Worm (Caenorhabditis elegans): ENCODE data around the gene F29G9.1.

The F29G9.1 gene

ce11 chrV:6012401-6012800, 26.5 kb upstream of the F29G9.1 start:
- no peak for TF ChIP-seq nhr-111 (GFP tag; optimal IDR thresholded peaks at IDR 0.05)
- peak; percentile 32 for TF ChIP-seq T20F7.1 (GFP tag; optimal IDR thresholded peaks at IDR 0.05)
- no peak for TF ChIP-seq duxl-1 (tag; optimal IDR thresholded peaks at IDR 0.05; ENCODE audit: poor library complexity)
- no peak for TF ChIP-seq vab-7 (GFP tag; IDR thresholded peaks at IDR 0.05)
- TF ChIP-seq nhr-25 (tag; optimal IDR thresholded peaks at IDR 0.05; ENCODE audit: borderline replicate concordance, insufficient read depth), result no peak
- TF ChIP-seq mdt-29 (GFP tag; IDR thresholded peaks at IDR 0.05), result peak; percentile 28; the same call in 1 of the 2 replicates
- peak in 1 of 2 experiments; percentile 29 for TF ChIP-seq lsy-2 (tag; optimal IDR thresholded peaks at IDR 0.05)
- TF ChIP-seq aha-1 (tag), result peak; percentile 83
- peak; percentile 20 for TF ChIP-seq pqm-1 (tag; optimal IDR thresholded peaks at IDR 0.05)
- TF ChIP-seq mxl-3 (GFP tag; optimal IDR thresholded peaks at IDR 0.05), result no peak
- TF ChIP-seq D1046.2 (GFP tag; IDR thresholded peaks at IDR 0.05), result no peak
- no peak for TF ChIP-seq F44E2.7 (GFP tag; IDR thresholded peaks at IDR 0.05)
- TF ChIP-seq lin-38 (GFP tag; IDR thresholded peaks at IDR 0.05), result no peak
- peak; percentile 19 for TF ChIP-seq dve-1 (tag; optimal IDR thresholded peaks at IDR 0.05; ENCODE audit: insufficient read depth)

DNA sequence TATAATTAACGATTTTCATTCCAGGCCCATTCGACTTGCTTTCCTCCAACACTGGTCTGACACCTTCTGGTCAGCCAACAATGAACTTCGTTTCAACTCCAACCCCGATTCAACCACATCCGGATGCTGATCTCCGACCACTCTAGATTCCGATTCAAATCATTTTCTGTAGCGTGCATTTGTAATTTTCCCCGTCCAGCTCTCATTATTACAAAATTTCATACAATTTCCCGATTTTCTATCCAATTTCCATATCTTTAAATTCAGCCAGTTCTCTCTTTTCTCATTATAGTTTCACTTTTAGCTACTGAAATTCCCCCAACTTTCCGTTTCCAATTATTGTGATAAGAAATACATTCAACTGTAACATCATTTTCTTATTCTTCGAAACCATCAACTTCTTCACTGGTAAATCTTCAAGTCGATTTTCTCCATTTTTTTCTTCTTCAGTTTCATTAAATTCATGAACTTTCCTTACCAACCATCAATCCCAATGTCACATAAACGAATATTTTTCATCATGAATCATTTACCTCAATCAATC, 23.3 kb upstream of the F29G9.1 start:
- TF ChIP-seq egl-43 (GFP tag; IDR thresholded peaks at IDR 0.05) (peak; percentile 22; the same call in 1 of the 2 replicates), ceh-32 (tag; optimal IDR thresholded peaks at IDR 0.05; ENCODE audit: poor library complexity) (no peak), mep-1 (tag; optimal IDR thresholded peaks at IDR 0.05) (peak; percentile 40), unc-62 (GFP tag; optimal IDR thresholded peaks at IDR 0.05 in 1 of 2) (no peak), unc-62 (tag; optimal IDR thresholded peaks at IDR 0.05) (no peak), ZK337.2 (GFP tag; IDR thresholded peaks at IDR 0.05) (no peak), snpc-1.2 (GFP tag; IDR thresholded peaks at IDR 0.05) (peak; percentile 46; the same call in 1 of the 2 replicates), pha-4 (GFP tag; IDR thresholded peaks at IDR 0.05) (peak; percentile 9; the same call in 1 of the 2 replicates), pha-4 (tag; optimal IDR thresholded peaks at IDR 0.05) (no peak), F49E8.2 (tag; optimal IDR thresholded peaks at IDR 0.05; ENCODE audit: borderline replicate concordance) (peak; percentile 31), arid-1 (GFP tag; conservative IDR thresholded peaks at IDR 0.05) (peak; percentile 9; the same call in 1 of the 2 replicates), lin-38 (GFP tag; IDR thresholded peaks at IDR 0.05) (peak; percentile 44)

DNA sequence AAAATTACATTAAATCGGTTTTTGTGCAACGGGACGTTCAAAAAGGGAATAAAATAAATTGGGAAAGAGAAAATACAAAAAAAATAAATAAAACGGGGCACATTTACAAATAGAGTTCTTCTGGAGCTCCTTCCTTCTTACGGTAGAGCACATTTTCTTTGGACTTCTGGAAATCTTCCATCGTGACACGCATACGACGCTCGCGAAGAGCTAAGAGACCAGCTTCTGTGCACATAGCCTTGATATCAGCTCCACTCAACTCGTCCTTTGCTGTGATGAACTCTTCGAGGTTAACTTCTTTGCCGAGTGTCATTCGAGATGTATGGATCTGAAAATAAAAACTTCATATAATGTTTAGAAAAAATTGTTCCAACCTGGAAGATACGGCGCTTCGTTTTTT, 22.8 kb upstream of the F29G9.1 start:
- TF ChIP-seq mdt-29 (GFP tag; IDR thresholded peaks at IDR 0.05) (no peak), dmd-6 (GFP tag; IDR thresholded peaks at IDR 0.05) (no peak), hlh-11 (tag; optimal IDR thresholded peaks at IDR 0.05) (peak; percentile 3), T20F7.1 (GFP tag; optimal IDR thresholded peaks at IDR 0.05) (peak; percentile 48), jun-1 (tag; optimal IDR thresholded peaks at IDR 0.05) (peak; percentile 59), aha-1 (tag) (peak; percentile 15)

- TF ChIP-seq jun-1 (tag; optimal IDR thresholded peaks at IDR 0.05) (no peak), mdl-1 (tag; optimal IDR thresholded peaks at IDR 0.05) (peak in 1 of 2 experiments; percentile 67), D1046.2 (GFP tag; IDR thresholded peaks at IDR 0.05) (no peak), nhr-25 (tag; optimal IDR thresholded peaks at IDR 0.05; ENCODE audit: borderline replicate concordance, insufficient read depth) (peak; percentile 21), zip-2 (tag; optimal IDR thresholded peaks at IDR 0.05) (no peak), unc-62 (GFP tag; optimal IDR thresholded peaks at IDR 0.05 in 1 of 2) (no peak), unc-62 (tag; optimal IDR thresholded peaks at IDR 0.05) (no peak), hif-1 (tag; optimal IDR thresholded peaks at IDR 0.05) (peak in 1 of 2 experiments; percentile 44), ces-1 (GFP tag; optimal IDR thresholded peaks at IDR 0.05) (no peak), nhr-28 (tag; optimal IDR thresholded peaks at IDR 0.05) (peak; percentile 47), snpc-1.2 (GFP tag; IDR thresholded peaks at IDR 0.05) (no peak), egl-27 (tag; optimal IDR thresholded peaks at IDR 0.05) (no peak), nhr-111 (GFP tag; optimal IDR thresholded peaks at IDR 0.05) (no peak), vab-7 (GFP tag; IDR thresholded peaks at IDR 0.05) (no peak), unc-39 (tag; optimal IDR thresholded peaks at IDR 0.05) (no peak), Y48G9A.11 (GFP tag; IDR thresholded peaks at IDR 0.05) (peak; percentile 92), lin-38 (GFP tag; IDR thresholded peaks at IDR 0.05) (peak; percentile 97), ztf-7 (tag; optimal IDR thresholded peaks at IDR 0.05) (peak; percentile 35), fkh-10 (GFP tag; optimal IDR thresholded peaks at IDR 0.05) (no peak), ZK337.2 (GFP tag; IDR thresholded peaks at IDR 0.05) (no peak), nhr-77 (tag; optimal IDR thresholded peaks at IDR 0.05) (peak; percentile 66), ceh-62 (tag; optimal IDR thresholded peaks at IDR 0.05) (no peak), nhr-237 (tag; optimal IDR thresholded peaks at IDR 0.05) (no peak), dmd-8 (GFP tag; IDR thresholded peaks at IDR 0.05) (no peak), cey-2 (tag; optimal IDR thresholded peaks at IDR 0.05; ENCODE audit: borderline replicate concordance, insufficient read depth) (no peak)
Measured at ce11 chrV:6017630-6018029, 21.3 kb upstream of the F29G9.1 start, which contains the start of the genes rpt-2 and aps-1. TSS of gene rpt-2 (minus strand) at chrV:6017669. TSS of gene aps-1 (plus strand) at chrV:6017970.
